Fruit fly (Drosophila melanogaster): Measurements from ENCODE around the gene CG42688.

CG42688 gene

DNA sequence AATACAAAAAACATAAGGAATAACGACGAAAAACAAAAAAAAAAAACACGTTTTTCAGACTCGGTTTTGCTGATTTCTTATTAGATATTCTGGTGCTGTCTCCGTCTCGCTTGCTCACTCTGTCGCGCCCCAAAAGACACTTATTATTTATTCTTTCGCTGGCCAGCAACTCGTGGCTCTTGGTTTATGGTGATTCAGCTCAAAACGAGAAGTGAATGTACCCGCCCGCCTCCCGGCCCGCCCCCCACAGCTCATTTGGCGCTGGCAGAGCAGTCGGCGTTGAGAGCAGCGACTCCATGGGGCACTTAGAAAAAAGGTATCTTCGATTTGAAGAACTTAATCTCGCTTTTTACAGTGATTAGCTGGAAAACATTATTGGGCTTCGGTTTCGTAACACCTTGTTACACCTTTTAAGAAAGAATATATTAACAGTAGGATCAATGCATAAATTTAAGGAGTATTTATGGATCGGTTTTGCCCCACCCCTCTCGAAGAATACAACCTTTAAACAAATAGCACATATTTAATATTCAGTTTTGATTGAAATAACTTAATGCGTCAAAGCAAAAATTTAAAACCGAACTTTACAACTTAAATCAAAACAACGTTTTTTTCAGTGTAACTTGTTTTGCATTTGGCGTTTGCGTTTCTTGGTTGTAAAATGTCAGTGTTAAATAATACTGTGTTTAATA lies 41.0 kb downstream of the CG42688 start (continued):
- TF ChIP-seq slou (GFP tag; optimal IDR thresholded peaks at IDR 0.05) (peak; percentile 66), CG13624 (GFP tag; optimal IDR thresholded peaks at IDR 0.05) (peak; percentile 74), CG1603 (tag; optimal IDR thresholded peaks at IDR 0.05) (peak; percentile 54), danr (GFP tag; IDR thresholded peaks at IDR 0.05) (0 out of 2 replicates have a peak, but pooled peaks have one; percentile 21), aop (GFP tag; IDR thresholded peaks at IDR 0.05) (no peak), Hmr (GFP tag; optimal IDR thresholded peaks at IDR 0.05) (peak; percentile 80), seq (GFP tag; IDR thresholded peaks at IDR 0.05) (no peak), CG32532 (GFP tag; IDR thresholded peaks at IDR 0.05) (peak; percentile 67), CG10267 (tag; optimal IDR thresholded peaks at IDR 0.05) (peak; percentile 68), CG14050 (GFP tag; IDR thresholded peaks at IDR 0.05) (no peak), hb (GFP tag; IDR thresholded peaks at IDR 0.05; ENCODE audit: partially characterized antibody) (no peak), CG33557 (GFP tag; optimal IDR thresholded peaks at IDR 0.05) (peak; percentile 72), bab2 (GFP tag; optimal IDR thresholded peaks at IDR 0.05) (peak; percentile 59), CG43689 (GFP tag; IDR thresholded peaks at IDR 0.05) (no peak), gsb-n (tag; optimal IDR thresholded peaks at IDR 0.05) (peak; percentile 69), CG11695 (GFP tag; IDR thresholded peaks at IDR 0.05) (peak; percentile 73; the same call in 1 of the 3 replicates), Nf-YA (GFP tag; IDR thresholded peaks at IDR 0.05) (no peak), vnd (GFP tag; IDR thresholded peaks at IDR 0.05; ENCODE audit: partially characterized antibody) (no peak), vvl (GFP tag; IDR thresholded peaks at IDR 0.05) (peak; percentile 7; the same call in 1 of the 2 replicates), sna (GFP tag; IDR thresholded peaks at IDR 0.05; ENCODE audit: partially characterized antibody) (no peak), HHEX (GFP tag; optimal IDR thresholded peaks at IDR 0.05) (peak; percentile 79), CG3407 (GFP tag; optimal IDR thresholded peaks at IDR 0.05) (peak; percentile 54), pan (optimal IDR thresholded peaks at IDR 0.05) (no peak), pan (GFP tag; optimal IDR thresholded peaks at IDR 0.05 in 1 of 2, IDR thresholded peaks at IDR 0.05 in 1 of 2) (peak in 1 of 2 experiments; percentile 44), wdn (GFP tag; IDR thresholded peaks at IDR 0.05) (peak; percentile 11; the same call in 1 of the 2 replicates), CG8290 (GFP tag; optimal IDR thresholded peaks at IDR 0.05) (peak; percentile 33), CG8290 (tag; optimal IDR thresholded peaks at IDR 0.05) (peak in 1 of 2 experiments; percentile 54), sr (GFP tag; IDR thresholded peaks at IDR 0.05) (no peak), chm (GFP tag; IDR thresholded peaks at IDR 0.05) (no peak), sd (tag; optimal IDR thresholded peaks at IDR 0.05) (peak; percentile 10), Sox100B (GFP tag; optimal IDR thresholded peaks at IDR 0.05) (peak; percentile 82), CG32772 (GFP tag; IDR thresholded peaks at IDR 0.05) (no peak), exex (tag; optimal IDR thresholded peaks at IDR 0.05) (peak; percentile 31), Six4 (GFP tag; optimal IDR thresholded peaks at IDR 0.05) (peak; percentile 58), CG15269 (tag; optimal IDR thresholded peaks at IDR 0.05) (peak; percentile 77), ERR (GFP tag; optimal IDR thresholded peaks at IDR 0.05) (peak; percentile 59), CG18476 (GFP tag; optimal IDR thresholded peaks at IDR 0.05) (peak; percentile 57), repo (GFP tag; optimal IDR thresholded peaks at IDR 0.05) (peak; percentile 33), CG18764 (GFP tag; optimal IDR thresholded peaks at IDR 0.05) (peak; percentile 51), az2 (GFP tag; optimal IDR thresholded peaks at IDR 0.05) (peak; percentile 69), CG17802 (tag; optimal IDR thresholded peaks at IDR 0.05) (peak; percentile 35), CG2129 (GFP tag; IDR thresholded peaks at IDR 0.05; ENCODE audit: partially characterized antibody) (no peak), sens (GFP tag) (peak; percentile 95), chif (GFP tag; optimal IDR thresholded peaks at IDR 0.05) (peak; percentile 61 to 65), CG18011 (GFP tag; optimal IDR thresholded peaks at IDR 0.05) (peak; percentile 52), Drgx (GFP tag; IDR thresholded peaks at IDR 0.05) (peak; percentile 66; the same call in 1 of the 2 replicates), en (GFP tag; optimal IDR thresholded peaks at IDR 0.05) (peak; percentile 65), CG11247 (GFP tag; IDR thresholded peaks at IDR 0.05) (peak; percentile 65), Dip2 (GFP tag; IDR thresholded peaks at IDR 0.05) (no peak), CG1233 (GFP tag; optimal IDR thresholded peaks at IDR 0.05) (peak; percentile 64)

Measured in whole organism, embryonic.